Worm (Caenorhabditis elegans) whole organism, L4/young adult: ENCODE results near the gene yif-1.

Experiments used
- W03F9.2 ChIP-seq: fragments of 150-350 bp; optimal IDR thresholded peaks from 2 replicates; lab custom pipeline; 2014; ENCODE audit warnings: missing biosample characterization, missing genetic modification characterization
- him-1 ChIP-seq: sonication (generic microtip); optimal IDR thresholded peaks from 2 replicates; lab custom pipeline; 2016; ENCODE audit warnings: missing genotype, missing genetic modification reagents, missing genetic modification characterization, missing compliant biosample characterization

DNA sequence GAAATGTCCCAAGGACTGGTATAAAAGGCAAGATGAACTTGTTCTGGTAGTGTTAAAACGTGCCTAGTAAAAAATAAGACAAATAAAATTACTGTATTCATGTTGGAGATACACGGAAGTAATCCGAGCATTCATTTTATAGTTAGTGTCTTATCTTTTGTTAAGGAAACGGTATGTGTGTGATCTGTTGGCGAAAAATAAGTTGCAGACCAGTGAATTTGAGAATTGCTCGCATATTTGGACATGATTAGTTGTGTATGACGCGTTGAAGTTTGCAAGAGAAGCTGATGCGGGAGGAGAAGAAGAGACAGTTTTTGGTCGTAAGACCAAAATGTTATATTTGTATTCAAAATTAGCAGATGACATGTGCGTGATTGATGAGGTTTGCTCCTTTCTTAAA is 47.2 kb upstream of the yif-1 start, which contains the start of gene C08B6.14:
- TF ChIP-seq W03F9.2 (tag; lab: Kevin White, UChicago) (no peak), him-1 (tag; lab: Kevin White, UChicago) (no peak)
